Fruit fly (Drosophila melanogaster): Measurements from ENCODE around the gene CaMKI.

DNA sequence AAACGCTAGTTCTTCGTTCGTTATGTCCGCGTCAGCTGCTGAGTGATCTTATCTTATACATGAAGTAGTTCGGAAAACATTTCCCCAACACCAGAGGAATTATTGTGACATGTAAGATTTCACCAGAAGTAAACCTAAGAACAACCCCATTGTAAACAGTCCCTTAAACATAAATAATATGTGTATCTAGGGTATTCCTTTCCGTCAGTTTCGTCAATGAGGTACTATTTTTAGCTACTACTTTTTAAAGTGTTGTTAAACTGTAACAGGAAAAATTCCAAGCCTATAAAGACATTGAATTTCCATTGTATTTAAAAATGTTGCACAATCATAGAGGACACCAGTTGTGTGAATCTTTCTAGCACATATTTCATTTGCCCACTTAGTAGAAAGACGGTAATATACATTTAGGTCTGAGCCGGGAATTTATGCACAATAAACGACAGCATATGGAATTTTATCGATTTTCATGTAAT lies 37.4 kb downstream of the CaMKI start:
- TF ChIP-seq Sin3A (optimal IDR thresholded peaks at IDR 0.05), result no peak
- no peak for TF ChIP-seq psq (optimal IDR thresholded peaks at IDR 0.05)
- no peak for TF ChIP-seq Myc (optimal IDR thresholded peaks at IDR 0.05)
- TF ChIP-seq h (optimal IDR thresholded peaks at IDR 0.05), result no peak

Measured in Kc167 (cell line).